Fruit fly (Drosophila melanogaster) whole organism, prepupa: ENCODE measurements around the gene Cyp28d1.

Experiments
- Blimp-1 ChIP-seq: fragments of 200-800 bp; sonication (Bioruptor generic); optimal IDR thresholded peaks from 3 replicates; lab custom pipeline; 2017; ENCODE audit warnings: missing biosample characterization, missing genetic modification characterization, mild to moderate bottlenecking, moderate library complexity, missing genetic modification reagents
- CG10631 ChIP-seq: fragments of 200-800 bp; sonication (Bioruptor generic); optimal IDR thresholded peaks from 2 replicates; lab custom pipeline; 2016; ENCODE audit warnings: missing biosample characterization, missing genetic modification characterization
- CG11902 ChIP-seq: fragments of 200-800 bp; sonication (Bioruptor generic); optimal IDR thresholded peaks from 3 replicates; lab custom pipeline; 2016; ENCODE audit warnings: missing biosample characterization, missing genetic modification characterization
- CG15336 ChIP-seq: fragments of 200-800 bp; sonication (Bioruptor generic); IDR thresholded peaks from 2 replicates; pipeline ENCODE4 v1.3.6; 2022; ENCODE audit warnings: missing biosample characterization, missing genetic modification characterization
- CG16779 ChIP-seq: fragments of 200-800 bp; sonication (Bioruptor generic); optimal IDR thresholded peaks from 3 replicates; lab custom pipeline; 2017; ENCODE audit warnings: missing biosample characterization, mild to moderate bottlenecking, missing genetic modification characterization
- CG6163 ChIP-seq: fragments of 200-800 bp; sonication (Bioruptor generic); IDR thresholded peaks from 3 replicates; pipeline ENCODE4 v1.3.6; 2022; ENCODE audit warnings: missing biosample characterization, missing genetic modification characterization
- Eip78C ChIP-seq: fragments of 200-800 bp; sonication (Bioruptor generic); peaks from one replicate; lab custom pipeline; 2016; ENCODE audit warnings: missing biosample characterization, missing genetic modification characterization
- Ets96B ChIP-seq: fragments of 200-800 bp; optimal IDR thresholded peaks from 2 replicates; lab custom pipeline; 2019; ENCODE audit warnings: missing biosample characterization, mild to moderate bottlenecking, missing genetic modification characterization, moderate library complexity
- Hr38 ChIP-seq: sonication (Bioruptor generic); optimal IDR thresholded peaks from 2 replicates; lab custom pipeline; 2016; ENCODE audit warnings: missing biosample characterization, missing genetic modification characterization
- Hr39 ChIP-seq: fragments of 200-800 bp; sonication (Bioruptor generic); optimal IDR thresholded peaks from 2 replicates; lab custom pipeline; 2016; ENCODE audit warnings: missing biosample characterization, missing genetic modification characterization
- Met ChIP-seq: fragments of 200-800 bp; sonication (Bioruptor generic); optimal IDR thresholded peaks from 3 replicates; lab custom pipeline; 2016; ENCODE audit warnings: missing biosample characterization, missing genetic modification characterization
- Smox ChIP-seq: fragments of 200-800 bp; sonication (Bioruptor generic); optimal IDR thresholded peaks from 3 replicates; lab custom pipeline; 2016; ENCODE audit warnings: missing biosample characterization, missing genetic modification characterization
- Sox15 ChIP-seq: fragments of 200-800 bp; sonication (Bioruptor generic); optimal IDR thresholded peaks from 3 replicates; lab custom pipeline; 2016; ENCODE audit warnings: missing biosample characterization, missing genetic modification characterization
- dac ChIP-seq: fragments of 200-800 bp; sonication (Bioruptor generic); optimal IDR thresholded peaks from 2 replicates; lab custom pipeline; 2017; ENCODE audit warnings: missing biosample characterization, mild to moderate bottlenecking, missing genetic modification characterization

DNA sequence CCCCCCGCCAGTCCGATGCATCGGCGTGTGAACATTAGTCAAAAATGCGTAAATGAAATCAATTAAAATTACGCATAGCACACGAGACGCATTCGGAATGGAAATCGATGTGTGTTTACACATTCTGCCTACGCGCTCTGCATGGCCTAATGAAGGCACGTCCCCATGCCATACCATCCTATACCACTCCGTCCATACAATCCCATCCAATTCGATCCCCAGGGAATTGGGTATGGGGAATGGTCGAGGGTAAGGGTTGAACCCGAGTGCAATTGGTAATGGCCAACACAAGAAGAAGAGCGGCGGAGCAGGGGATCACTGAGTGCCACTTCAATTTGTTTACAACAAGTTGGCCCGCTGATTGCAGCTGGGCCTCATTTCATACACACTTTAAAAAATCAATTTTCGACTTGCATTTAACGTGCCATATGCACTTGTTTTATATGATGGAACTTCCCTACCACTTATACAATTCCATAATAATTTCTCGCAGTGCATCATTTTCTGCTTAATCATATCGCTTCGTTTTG lies 35.2 kb downstream of the Cyp28d1 start:
- TF ChIP-seq dac (GFP tag; lab: Kevin White, UChicago) (no peak), Sox15 (no peak), Met (GFP tag; lab: Kevin White, UChicago) (peak; percentile 39), CG6163 (GFP tag; lab: Robert Waterston, UW) (peak; percentile 64; the same call in 2 of the 3 replicates), Hr38 (GFP tag; lab: Kevin White, UChicago) (no peak), CG11902 (GFP tag; lab: Kevin White, UChicago) (no peak), Eip78C (peak; percentile 75), Hr39 (GFP tag; lab: Kevin White, UChicago) (peak; percentile 21), CG16779 (tag; lab: Kevin White, UChicago) (no peak), Ets96B (peak; percentile 38), Smox (GFP tag; lab: Kevin White, UChicago) (peak; percentile 38), CG15336 (GFP tag; lab: Robert Waterston, UW) (no peak), Blimp-1 (no peak), CG10631 (peak; percentile 27)
